Worm (Caenorhabditis elegans): ENCODE measurements around the gene ZK632.2.

DNA sequence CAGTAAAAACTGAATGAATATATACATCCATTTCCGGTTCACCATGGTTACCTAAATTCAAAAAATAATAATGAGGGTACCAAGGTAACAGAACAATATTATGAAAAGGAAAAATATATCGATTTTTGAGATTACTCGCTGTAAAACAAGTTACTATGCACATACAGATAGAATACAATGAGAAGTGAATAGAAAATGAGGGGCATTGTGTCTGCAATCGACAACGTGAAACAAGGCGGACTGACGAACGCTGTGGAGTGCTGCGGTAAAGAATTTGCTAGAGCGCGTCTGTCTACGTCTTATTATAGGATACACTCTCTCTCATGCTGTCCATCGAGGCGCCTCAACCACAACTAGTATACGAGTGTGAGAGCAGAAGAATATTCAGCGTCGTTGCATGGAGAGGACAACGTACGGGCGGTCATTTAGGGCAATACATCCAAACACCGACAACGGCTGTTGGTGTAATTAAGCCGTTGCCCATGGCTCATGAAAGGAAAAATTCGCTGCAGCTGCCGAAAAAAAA is 18.2 kb downstream of the ZK632.2 start, which contains the start of gene cnx-1:
- TF ChIP-seq nhr-11 (tag; optimal IDR thresholded peaks at IDR 0.05) (no peak), lsy-2 (tag; optimal IDR thresholded peaks at IDR 0.05) (peak; percentile 11), ama-1 (optimal IDR thresholded peaks at IDR 0.05) (peak; percentile 31), unc-62 (GFP tag; optimal IDR thresholded peaks at IDR 0.05) (no peak), mab-5 (tag; optimal IDR thresholded peaks at IDR 0.05) (no peak), egl-27 (tag; optimal IDR thresholded peaks at IDR 0.05) (no peak), ceh-16 (tag; optimal IDR thresholded peaks at IDR 0.05) (no peak), sma-3 (GFP tag; optimal IDR thresholded peaks at IDR 0.05) (no peak), ztf-11 (tag; optimal IDR thresholded peaks at IDR 0.05) (no peak), elt-1 (tag; optimal IDR thresholded peaks at IDR 0.05) (no peak), ztf-4 (tag; optimal IDR thresholded peaks at IDR 0.05) (peak; percentile 21), blmp-1 (tag; optimal IDR thresholded peaks at IDR 0.05; ENCODE audit: insufficient read depth) (no peak), lin-39 (tag; optimal IDR thresholded peaks at IDR 0.05) (no peak), unc-55 (GFP tag; optimal IDR thresholded peaks at IDR 0.05) (peak; percentile 49)
